Worm (Caenorhabditis elegans): ENCODE measurements around the gene C07B5.4.

DNA sequence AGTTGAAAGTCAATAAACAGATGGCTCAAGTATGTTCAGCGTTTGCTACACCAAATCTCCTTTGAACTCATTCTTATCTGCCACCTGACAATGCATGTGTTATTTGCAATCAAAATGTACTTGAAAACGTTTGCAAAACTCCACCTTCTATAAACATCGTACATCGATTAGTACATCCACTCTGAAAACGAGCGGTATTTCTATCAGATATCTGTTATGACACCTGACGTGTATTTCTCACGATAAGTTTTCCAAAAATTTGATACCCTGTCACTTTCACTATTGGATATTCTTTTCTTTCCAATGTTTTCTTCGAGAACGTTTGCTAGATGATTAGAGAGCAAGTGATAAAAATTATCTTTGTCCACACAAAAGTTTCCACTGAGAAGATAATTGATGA is 14.9 kb downstream of the C07B5.4 start:
- no peak for TF ChIP-seq cebp-2 (GFP tag; IDR thresholded peaks at IDR 0.05)
- TF ChIP-seq Y67H2A.10 (GFP tag; conservative IDR thresholded peaks at IDR 0.05) = no peak
- no peak for TF ChIP-seq snpc-4 (GFP tag; optimal IDR thresholded peaks at IDR 0.05)
- no peak for TF ChIP-seq snpc-4 (tag; optimal IDR thresholded peaks at IDR 0.05)
- TF ChIP-seq nfyb-1 (GFP tag; IDR thresholded peaks at IDR 0.05) = no peak
- TF ChIP-seq ztf-3 (GFP tag; optimal IDR thresholded peaks at IDR 0.05) = no peak
- no peak for TF ChIP-seq ceh-40 (GFP tag; IDR thresholded peaks at IDR 0.05)
- no peak for TF ChIP-seq mcd-1 (GFP tag; IDR thresholded peaks at IDR 0.05)
- TF ChIP-seq sptf-2 (GFP tag; optimal IDR thresholded peaks at IDR 0.05) = no peak
- no peak for TF ChIP-seq rpc-1 (optimal IDR thresholded peaks at IDR 0.05)
- no peak for TF ChIP-seq rpc-1 (tag; optimal IDR thresholded peaks at IDR 0.05)

Measured in whole organism, young adult.